Worm (Caenorhabditis elegans) whole organism, L2 larva: ENCODE data around the gene T27A10.6.

Experiments
- ama-1 ChIP-seq: fragments of 150-350 bp; optimal IDR thresholded peaks from 2 replicates; lab custom pipeline; 2018; ENCODE audit warnings: inconsistent platforms
- blmp-1 ChIP-seq: sonication (generic microtip); optimal IDR thresholded peaks from 2 replicates; lab custom pipeline; 2017; ENCODE audit warnings: missing genetic modification characterization, mild to moderate bottlenecking, missing compliant biosample characterization, antibody characterized with exemption, moderate library complexity; ENCODE audit not compliant: insufficient read depth
- ceh-82 ChIP-seq: fragments of 150-350 bp; optimal IDR thresholded peaks from 2 replicates; lab custom pipeline; 2014; ENCODE audit warnings: missing biosample characterization, missing genetic modification characterization
- egl-27 ChIP-seq: sonication (generic microtip); optimal IDR thresholded peaks from 3 replicates; lab custom pipeline; 2017; ENCODE audit warnings: missing biosample characterization, missing genetic modification reagents, missing genetic modification characterization
- elt-1 ChIP-seq: fragments of 150-350 bp; optimal IDR thresholded peaks from 2 replicates; lab custom pipeline; 2014; ENCODE audit warnings: missing biosample characterization, missing genetic modification characterization
- fos-1 ChIP-seq: fragments of 150-350 bp; optimal IDR thresholded peaks from 2 replicates; lab custom pipeline; 2014; ENCODE audit warnings: missing biosample characterization, missing genetic modification characterization
- nhr-11 ChIP-seq: fragments of 150-350 bp; optimal IDR thresholded peaks from 2 replicates; lab custom pipeline; 2014; ENCODE audit warnings: missing biosample characterization, missing genetic modification characterization
- nhr-12 ChIP-seq: fragments of 150-350 bp; optimal IDR thresholded peaks from 2 replicates; lab custom pipeline; 2014; ENCODE audit warnings: missing biosample characterization, missing genetic modification characterization
- nhr-77 ChIP-seq: fragments of 150-350 bp; optimal IDR thresholded peaks from 2 replicates; lab custom pipeline; 2014; ENCODE audit warnings: missing biosample characterization, missing genetic modification characterization
- skn-1 ChIP-seq: sonication (generic microtip); optimal IDR thresholded peaks from 2 replicates; lab custom pipeline; 2017; ENCODE audit warnings: missing biosample characterization, missing genetic modification characterization
- snpc-4 ChIP-seq: fragments of 150-350 bp; optimal IDR thresholded peaks from 2 replicates; lab custom pipeline; 2014; ENCODE audit warnings: missing biosample characterization, missing genetic modification characterization
- unc-39 ChIP-seq: fragments of 150-350 bp; optimal IDR thresholded peaks from 2 replicates; lab custom pipeline; 2014; ENCODE audit warnings: missing biosample characterization, missing genetic modification characterization
- unc-62 ChIP-seq: fragments of 150-350 bp; optimal IDR thresholded peaks from 2 replicates; lab custom pipeline; 2014; ENCODE audit warnings: missing biosample characterization, missing genetic modification reagents, missing genetic modification characterization

DNA sequence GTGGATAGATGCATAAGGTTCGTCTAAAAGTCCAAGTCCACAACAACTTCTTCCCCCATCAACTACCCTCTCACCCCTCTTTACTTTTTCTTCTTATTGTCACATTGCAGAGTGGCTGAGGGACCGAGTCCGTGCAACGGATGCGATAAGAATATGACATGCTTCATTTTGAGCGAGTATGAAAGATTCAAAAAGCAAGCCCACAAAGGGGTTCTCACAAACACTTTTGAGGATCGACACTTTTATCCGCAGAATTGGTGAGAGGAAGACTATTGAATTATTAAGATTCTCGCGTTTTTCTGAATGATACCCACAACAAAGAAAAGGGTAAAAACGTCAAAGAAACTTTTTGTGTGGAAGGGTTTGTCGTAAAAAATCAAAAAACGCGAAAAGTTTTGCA is 29.4 kb upstream of the T27A10.6 start:
- TF ChIP-seq unc-39 (tag; lab: Kevin White, UChicago) (no peak), nhr-11 (no peak), elt-1 (tag; lab: Kevin White, UChicago) (no peak), ceh-82 (no peak), egl-27 (tag; lab: Kevin White, UChicago) (no peak), nhr-77 (tag; lab: Kevin White, UChicago) (no peak), unc-62 (GFP tag; lab: Kevin White, UChicago) (no peak), fos-1 (no peak), skn-1 (tag; lab: Kevin White, UChicago) (no peak), nhr-12 (tag; lab: Kevin White, UChicago) (no peak), blmp-1 (tag; lab: Kevin White, UChicago) (no peak), ama-1 (no peak), snpc-4 (tag; lab: Kevin White, UChicago) (no peak)
